Worm (Caenorhabditis elegans): ENCODE measurements around the gene clc-29.

- no peak for TF ChIP-seq ama-1 (optimal IDR thresholded peaks at IDR 0.05)
- TF ChIP-seq flt-1 (GFP tag; IDR thresholded peaks at IDR 0.05): no peak
- TF ChIP-seq ceh-36 (tag; optimal IDR thresholded peaks at IDR 0.05): no peak
- no peak for TF ChIP-seq ceh-13 (GFP tag; optimal IDR thresholded peaks at IDR 0.05)
- TF ChIP-seq tbx-37 (GFP tag; conservative IDR thresholded peaks at IDR 0.05): no peak
- no peak for TF ChIP-seq pes-1 (GFP tag; IDR thresholded peaks at IDR 0.05)
- no peak for TF ChIP-seq hmg-4 (GFP tag; optimal IDR thresholded peaks at IDR 0.05)
- no peak for TF ChIP-seq B0310.2 (tag; optimal IDR thresholded peaks at IDR 0.05)
- no peak for TF ChIP-seq hnd-1 (tag; optimal IDR thresholded peaks at IDR 0.05)
- no peak for TF ChIP-seq tra-4 (tag; optimal IDR thresholded peaks at IDR 0.05)
- no peak for TF ChIP-seq aly-1 (tag; optimal IDR thresholded peaks at IDR 0.05)
- TF ChIP-seq sea-1 (GFP tag; conservative IDR thresholded peaks at IDR 0.05): no peak
- TF ChIP-seq ets-7 (tag; optimal IDR thresholded peaks at IDR 0.05): no peak
- no peak for TF ChIP-seq hmbx-1 (tag; optimal IDR thresholded peaks at IDR 0.05)
These were observed 22.5 kb upstream of the clc-29 start for ce11 chrIII:8370188-8370587.

Measured in whole organism, early embryonic.